Fruit fly (Drosophila melanogaster): ENCODE results near the gene Ir40a.

DNA sequence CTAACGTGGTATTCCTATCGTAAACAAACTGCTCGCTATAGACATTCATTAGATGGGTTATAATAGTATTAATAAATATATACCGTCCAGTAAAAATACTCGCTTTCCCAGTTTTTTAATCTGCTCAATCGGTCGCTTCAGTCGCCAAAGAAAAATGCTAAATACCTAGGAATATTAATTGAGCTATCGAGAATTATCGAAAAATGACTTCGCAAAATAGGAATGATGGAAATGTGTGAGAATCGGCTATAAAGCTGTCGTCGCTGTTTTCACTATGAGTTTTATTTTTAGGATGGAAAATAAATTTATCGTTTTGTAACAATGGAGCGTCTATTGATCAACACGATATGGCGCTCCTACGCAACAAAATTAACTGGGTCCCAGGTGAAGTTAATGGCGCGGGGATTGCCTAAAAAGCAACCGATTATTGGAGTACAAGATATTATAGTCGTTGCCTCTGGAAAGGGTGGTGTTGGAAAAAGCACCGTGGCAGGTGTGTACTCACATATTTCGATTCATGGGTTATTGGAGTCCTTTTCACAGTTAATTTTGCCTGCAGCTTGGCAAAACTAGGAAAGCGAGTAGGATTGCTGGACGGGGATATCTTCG is 25.5 kb upstream of the Ir40a start, which contains the start of gene Nubpl:
- TF ChIP-seq Eip78C (GFP tag) (no peak), dsx (GFP tag; optimal IDR thresholded peaks at IDR 0.05; ENCODE audit: poor library complexity, severe bottlenecking) (no peak), Blimp-1 (GFP tag; optimal IDR thresholded peaks at IDR 0.05) (no peak), salr (GFP tag; optimal IDR thresholded peaks at IDR 0.05) (no peak), Sox102F (GFP tag; optimal IDR thresholded peaks at IDR 0.05) (no peak)
